Worm (Caenorhabditis elegans) whole organism, L2 larva: Measurements from ENCODE around the gene timm-17B.1.
A peak's percentile ranks its signal among the peaks of the same experiment; 100 is the strongest.

Experiments used
- C34F6.9 ChIP-seq: fragments of 150-350 bp; optimal IDR thresholded peaks from 2 replicates; lab custom pipeline; 2014; ENCODE audit warnings: missing biosample characterization, missing genetic modification characterization
- F13H6.1 ChIP-seq: sonication (generic microtip); optimal IDR thresholded peaks from 2 replicates; lab custom pipeline; 2016; ENCODE audit warnings: missing genetic modification characterization, missing compliant biosample characterization
- R02D3.7 ChIP-seq: fragments of 150-350 bp; optimal IDR thresholded peaks from 2 replicates; lab custom pipeline; 2014; ENCODE audit warnings: missing biosample characterization, missing genetic modification characterization
- Y55F3AM.14 ChIP-seq: fragments of 200-800 bp; sonication (Bioruptor generic); optimal IDR thresholded peaks from 2 replicates; lab custom pipeline; 2018; ENCODE audit warnings: mild to moderate bottlenecking, missing genetic modification characterization, missing compliant biosample characterization
- alr-1 ChIP-seq: fragments of 150-350 bp; optimal IDR thresholded peaks from 2 replicates; lab custom pipeline; 2014; ENCODE audit warnings: missing biosample characterization, missing genetic modification characterization
- ama-1 ChIP-seq: fragments of 150-350 bp; optimal IDR thresholded peaks from 2 replicates; lab custom pipeline; 2018; ENCODE audit warnings: inconsistent platforms
- ceh-16 ChIP-seq: fragments of 150-350 bp; optimal IDR thresholded peaks from 2 replicates; lab custom pipeline; 2014; ENCODE audit warnings: missing biosample characterization, missing genetic modification characterization
- ceh-82 ChIP-seq: fragments of 150-350 bp; optimal IDR thresholded peaks from 2 replicates; lab custom pipeline; 2014; ENCODE audit warnings: missing biosample characterization, missing genetic modification characterization
- crh-2 ChIP-seq: sonication (generic microtip); optimal IDR thresholded peaks from 2 replicates; lab custom pipeline; 2017; ENCODE audit warnings: missing biosample characterization, missing genetic modification characterization
- dmd-4 ChIP-seq: sonication (generic microtip); optimal IDR thresholded peaks from 2 replicates; lab custom pipeline; 2017; ENCODE audit warnings: missing biosample characterization, missing genetic modification characterization
- elt-1 ChIP-seq: fragments of 150-350 bp; optimal IDR thresholded peaks from 2 replicates; lab custom pipeline; 2014; ENCODE audit warnings: missing biosample characterization, missing genetic modification characterization
- fos-1 ChIP-seq: fragments of 150-350 bp; optimal IDR thresholded peaks from 2 replicates; lab custom pipeline; 2014; ENCODE audit warnings: missing biosample characterization, missing genetic modification characterization
- gmeb-1 ChIP-seq: fragments of 150-350 bp; optimal IDR thresholded peaks from 2 replicates; lab custom pipeline; 2014; ENCODE audit warnings: missing biosample characterization, missing genetic modification characterization
- lin-11 ChIP-seq: fragments of 150-350 bp; sonication (generic microtip); optimal IDR thresholded peaks from 2 replicates; lab custom pipeline; 2014; ENCODE audit warnings: missing biosample characterization, missing genetic modification characterization, inconsistent platforms, mixed read lengths
- lin-13 ChIP-seq: fragments of 150-350 bp; optimal IDR thresholded peaks from 2 replicates; lab custom pipeline; 2014; ENCODE audit warnings: missing biosample characterization, missing genetic modification reagents, missing genetic modification characterization
- lsy-2 ChIP-seq, 2 experiments: fragments of 150-350 bp in 1 of 2; sonication (generic microtip) in 1 of 2; optimal IDR thresholded peaks; 2 replicates each; lab custom pipeline; 2014 to 2017; ENCODE audit warnings: missing biosample characterization in 2 of 2, missing genetic modification characterization in 2 of 2
- mab-5 ChIP-seq: fragments of 150-350 bp; optimal IDR thresholded peaks from 2 replicates; lab custom pipeline; 2014; ENCODE audit warnings: missing biosample characterization, missing genetic modification characterization
- mbf-1 ChIP-seq: sonication (generic microtip); optimal IDR thresholded peaks from 2 replicates; lab custom pipeline; 2017; ENCODE audit warnings: missing biosample characterization, missing genetic modification characterization
- mdl-1 ChIP-seq, 2 experiments: fragments of 150-350 bp in 1 of 2; sonication (generic microtip) in 1 of 2; optimal IDR thresholded peaks; 2 replicates each; lab custom pipeline; 2017; ENCODE audit warnings: missing biosample characterization in 2 of 2, missing genetic modification characterization in 2 of 2
- nhr-11 ChIP-seq: fragments of 150-350 bp; optimal IDR thresholded peaks from 2 replicates; lab custom pipeline; 2014; ENCODE audit warnings: missing biosample characterization, missing genetic modification characterization
- nhr-12 ChIP-seq: fragments of 150-350 bp; optimal IDR thresholded peaks from 2 replicates; lab custom pipeline; 2014; ENCODE audit warnings: missing biosample characterization, missing genetic modification characterization
- nhr-129 ChIP-seq: fragments of 150-350 bp; optimal IDR thresholded peaks from 2 replicates; lab custom pipeline; 2014; ENCODE audit warnings: missing biosample characterization, missing genetic modification characterization
- nhr-21 ChIP-seq: fragments of 150-350 bp; optimal IDR thresholded peaks from 2 replicates; lab custom pipeline; 2014; ENCODE audit warnings: missing biosample characterization, missing genetic modification characterization
- nhr-23 ChIP-seq: fragments of 150-350 bp; optimal IDR thresholded peaks from 2 replicates; lab custom pipeline; 2014; ENCODE audit warnings: missing biosample characterization, missing genetic modification reagents, missing genetic modification characterization
- nhr-25 ChIP-seq: fragments of 150-350 bp; sonication (generic microtip); optimal IDR thresholded peaks from 3 replicates; lab custom pipeline; 2014; ENCODE audit warnings: missing biosample characterization, missing genetic modification characterization
- nhr-6 ChIP-seq: fragments of 150-350 bp; optimal IDR thresholded peaks from 2 replicates; lab custom pipeline; 2014; ENCODE audit warnings: missing biosample characterization, missing genetic modification characterization
- nhr-77 ChIP-seq: fragments of 150-350 bp; optimal IDR thresholded peaks from 2 replicates; lab custom pipeline; 2014; ENCODE audit warnings: missing biosample characterization, missing genetic modification characterization
- peb-1 ChIP-seq: fragments of 150-350 bp; optimal IDR thresholded peaks from 2 replicates; lab custom pipeline; 2014; ENCODE audit warnings: missing biosample characterization, missing genetic modification characterization
- sem-4 ChIP-seq: fragments of 150-350 bp; optimal IDR thresholded peaks from 2 replicates; lab custom pipeline; 2014; ENCODE audit warnings: missing biosample characterization, missing genetic modification reagents, missing genetic modification characterization
- skn-1 ChIP-seq: sonication (generic microtip); optimal IDR thresholded peaks from 2 replicates; lab custom pipeline; 2017; ENCODE audit warnings: missing biosample characterization, missing genetic modification characterization
- sma-3 ChIP-seq: sonication (generic microtip); optimal IDR thresholded peaks from 2 replicates; lab custom pipeline; 2016; ENCODE audit warnings: missing genetic modification reagents, missing genetic modification characterization, missing compliant biosample characterization
- sma-9 ChIP-seq, 2 experiments: fragments of 150-350 bp in 1 of 2; sonication (generic microtip) in 1 of 2; optimal IDR thresholded peaks; 2 replicates each; lab custom pipeline; 2014 to 2016; ENCODE audit warnings: missing genetic modification characterization in 2 of 2, mild to moderate bottlenecking in 1 of 2, missing biosample characterization in 1 of 2, missing compliant biosample characterization in 1 of 2, missing genetic modification reagents in 1 of 2, moderate library complexity in 1 of 2
- unc-55 ChIP-seq: fragments of 150-350 bp; sonication (generic microtip); optimal IDR thresholded peaks from 3 replicates; lab custom pipeline; 2014; ENCODE audit warnings: missing biosample characterization, missing genetic modification reagents, missing genetic modification characterization
- unc-62 ChIP-seq: fragments of 150-350 bp; optimal IDR thresholded peaks from 2 replicates; lab custom pipeline; 2014; ENCODE audit warnings: missing biosample characterization, missing genetic modification reagents, missing genetic modification characterization
- ztf-11 ChIP-seq: sonication (generic microtip); optimal IDR thresholded peaks from 2 replicates; lab custom pipeline; 2017; ENCODE audit warnings: missing biosample characterization, missing genetic modification characterization
- ztf-4 ChIP-seq: fragments of 150-350 bp; optimal IDR thresholded peaks from 2 replicates; lab custom pipeline; 2014; ENCODE audit warnings: missing biosample characterization, missing genetic modification characterization

The timm-17B.1 gene

DNA sequence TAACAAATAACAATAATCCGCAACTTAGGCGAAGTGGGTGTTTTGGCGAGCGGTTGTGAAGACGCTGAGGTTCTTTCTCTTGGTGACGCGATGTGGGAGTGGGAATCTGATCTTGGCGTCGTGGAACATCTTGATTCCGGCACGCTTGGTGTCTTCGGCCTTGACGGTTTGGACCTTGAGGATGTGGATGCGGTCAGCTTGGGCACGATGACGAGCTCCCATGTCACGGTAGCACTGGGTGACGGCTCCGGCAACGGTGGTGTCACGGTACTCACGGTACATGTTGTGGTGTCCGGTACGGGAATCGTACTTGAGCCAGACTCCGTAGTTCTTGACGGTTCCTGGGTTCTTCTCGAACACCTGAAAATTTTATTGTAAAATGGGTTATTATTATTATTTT lies 3.9 kb upstream of the timm-17B.1 start:
- TF ChIP-seq sma-9 (GFP tag; optimal IDR thresholded peaks at IDR 0.05; lab: Kevin White, UChicago), result peak; percentile 4
- TF ChIP-seq sma-9 (tag; optimal IDR thresholded peaks at IDR 0.05; lab: Kevin White, UChicago), result no peak
- TF ChIP-seq ztf-11, result no peak

- TF ChIP-seq ceh-16 (tag; lab: Kevin White, UChicago) (no peak), lin-13 (GFP tag; lab: Kevin White, UChicago) (peak; percentile 67), sma-3 (GFP tag; lab: Kevin White, UChicago) (peak; percentile 55), ama-1 (peak; percentile 71), nhr-12 (tag; lab: Kevin White, UChicago) (no peak), R02D3.7 (tag; lab: Kevin White, UChicago) (no peak), unc-62 (GFP tag; lab: Kevin White, UChicago) (no peak), mab-5 (tag; lab: Kevin White, UChicago) (peak; percentile 38), C34F6.9 (peak; percentile 69), unc-55 (peak; percentile 69), dmd-4 (no peak), sem-4 (peak; percentile 47), nhr-77 (no peak), nhr-21 (peak; percentile 3), sma-9 (GFP tag; optimal IDR thresholded peaks at IDR 0.05; lab: Kevin White, UChicago) (peak; percentile 80), sma-9 (tag; optimal IDR thresholded peaks at IDR 0.05; lab: Kevin White, UChicago) (no peak), Y55F3AM.14 (GFP tag; lab: Kevin White, UChicago) (peak; percentile 39), nhr-129 (tag; lab: Kevin White, UChicago) (peak; percentile 95), nhr-25 (peak; percentile 70), fos-1 (peak; percentile 70), skn-1 (tag; lab: Kevin White, UChicago) (no peak), crh-2 (tag; lab: Kevin White, UChicago) (peak; percentile 61), lsy-2 (tag; optimal IDR thresholded peaks at IDR 0.05; lab: Kevin White, UChicago) (peak; percentile 59 to 87), F13H6.1 (tag; lab: Kevin White, UChicago) (peak; percentile 62), ztf-4 (tag; lab: Kevin White, UChicago) (peak; percentile 74), lin-11 (tag; lab: Kevin White, UChicago) (peak; percentile 19), mdl-1 (tag; optimal IDR thresholded peaks at IDR 0.05; lab: Kevin White, UChicago) (peak in 1 of 2 experiments; percentile 16), nhr-6 (tag; lab: Kevin White, UChicago) (peak; percentile 22), gmeb-1 (peak; percentile 14)
Measured at ce11 chrIV:4748408-4749105, 3.3 kb upstream of the timm-17B.1 start, which contains the start of gene cyc-2.1. TSS of gene cyc-2.1 (minus strand) at chrIV:4749012.

DNA sequence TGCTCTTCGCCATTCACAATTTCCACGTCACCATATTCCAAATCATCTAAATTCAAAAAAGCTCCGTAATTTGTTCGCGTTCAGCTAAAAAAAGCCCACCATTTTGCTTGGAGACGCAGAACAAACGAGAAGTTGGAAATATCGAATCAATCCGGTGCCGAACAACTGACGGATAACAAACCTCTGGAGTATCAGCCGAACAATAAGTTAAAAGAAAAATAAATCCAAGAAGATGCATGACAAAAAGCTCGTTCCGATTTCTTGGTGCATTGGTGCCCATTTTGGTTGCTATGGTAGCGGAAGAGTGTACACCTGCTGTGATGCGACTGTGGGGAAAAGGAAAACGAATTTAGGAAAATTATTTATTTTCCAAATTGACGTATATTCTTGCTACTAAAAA lies 2.3 kb upstream of the timm-17B.1 start, which contains the start of gene tctn-1:
Gene tctn-1, minus strand, starts transcription at position 280 of the 400 bp plus-strand sequence.
- TF ChIP-seq ama-1 (peak; percentile 63), lin-13 (GFP tag; lab: Kevin White, UChicago) (peak; percentile 9), nhr-129 (tag; lab: Kevin White, UChicago) (peak; percentile 16), lsy-2 (tag; optimal IDR thresholded peaks at IDR 0.05; lab: Kevin White, UChicago) (peak; percentile 29 to 56), unc-62 (GFP tag; lab: Kevin White, UChicago) (no peak), elt-1 (tag; lab: Kevin White, UChicago) (no peak)

DNA sequence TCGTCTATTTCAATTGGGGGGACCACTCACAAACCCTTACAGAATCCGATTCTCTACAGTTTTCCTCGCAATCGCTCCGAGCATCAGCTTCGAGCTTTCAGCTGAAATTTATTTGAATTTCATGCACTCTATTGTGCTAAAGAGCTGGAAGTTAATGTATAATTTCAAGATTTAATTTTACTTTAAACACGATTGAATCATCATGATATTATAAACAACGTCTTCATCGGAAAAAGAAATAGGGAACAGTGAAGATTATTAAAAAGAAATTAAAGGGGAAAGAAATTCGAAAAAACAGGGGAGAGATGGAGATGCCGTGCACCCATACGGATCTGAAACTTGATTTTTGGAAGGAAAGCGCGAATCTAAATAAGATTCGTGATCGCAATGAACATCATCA lies 1.1 kb downstream of the timm-17B.1 start, which contains the start of gene hoe-1:
Gene hoe-1, minus strand, starts transcription at position 101 of the 400 bp plus-strand sequence.
- no peak for TF ChIP-seq ztf-4 (tag; lab: Kevin White, UChicago)
- TF ChIP-seq ceh-82 (tag; lab: Kevin White, UChicago), result no peak
- no peak for TF ChIP-seq lin-13 (GFP tag; lab: Kevin White, UChicago)
- no peak for TF ChIP-seq mbf-1 (tag; lab: Kevin White, UChicago)
- TF ChIP-seq nhr-11 (tag; lab: Kevin White, UChicago), result no peak
- TF ChIP-seq unc-55, result no peak
- no peak for TF ChIP-seq alr-1 (tag; lab: Kevin White, UChicago)
- TF ChIP-seq lsy-2 (tag; optimal IDR thresholded peaks at IDR 0.05; lab: Kevin White, UChicago), result no peak
- no peak for TF ChIP-seq nhr-23 (tag; lab: Kevin White, UChicago)
- TF ChIP-seq elt-1 (tag; lab: Kevin White, UChicago), result no peak
- TF ChIP-seq mab-5 (tag; lab: Kevin White, UChicago), result no peak
- TF ChIP-seq fos-1, result no peak
- TF ChIP-seq nhr-6 (tag; lab: Kevin White, UChicago), result no peak
- TF ChIP-seq peb-1 (tag; lab: Kevin White, UChicago), result no peak
